Worm (Caenorhabditis elegans): ENCODE measurements around the gene F55B11.7.
"Not testable (repeated sequence)": the region's sequence is repeated elsewhere in the genome, so short reads cannot be mapped to it uniquely, and the experiment has no call there.

F55B11.7 gene

DNA sequence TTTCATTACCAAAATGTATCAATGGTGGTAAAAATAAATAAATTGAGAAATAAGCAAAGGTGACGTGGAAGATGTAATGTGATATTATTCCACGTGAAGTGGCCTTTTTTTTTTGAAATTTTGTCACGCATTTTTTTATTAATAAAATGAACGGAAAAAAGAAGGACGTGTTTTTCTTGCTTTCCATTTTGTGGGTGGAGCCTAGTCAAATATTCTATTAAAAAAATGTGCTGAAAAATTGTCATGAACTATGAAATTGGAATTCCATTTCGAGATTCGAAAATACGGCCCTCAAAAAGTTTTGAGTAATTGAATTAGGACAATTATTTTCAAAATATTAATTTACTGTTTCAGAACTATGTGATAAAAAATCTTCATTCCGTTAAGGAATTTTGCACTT lies at the start of gene F55B11.7:
Gene F55B11.7, minus strand, starts transcription at position 101 of the 400 bp plus-strand sequence.
- TF ChIP-seq unc-62 (GFP tag; optimal IDR thresholded peaks at IDR 0.05), result no peak

DNA sequence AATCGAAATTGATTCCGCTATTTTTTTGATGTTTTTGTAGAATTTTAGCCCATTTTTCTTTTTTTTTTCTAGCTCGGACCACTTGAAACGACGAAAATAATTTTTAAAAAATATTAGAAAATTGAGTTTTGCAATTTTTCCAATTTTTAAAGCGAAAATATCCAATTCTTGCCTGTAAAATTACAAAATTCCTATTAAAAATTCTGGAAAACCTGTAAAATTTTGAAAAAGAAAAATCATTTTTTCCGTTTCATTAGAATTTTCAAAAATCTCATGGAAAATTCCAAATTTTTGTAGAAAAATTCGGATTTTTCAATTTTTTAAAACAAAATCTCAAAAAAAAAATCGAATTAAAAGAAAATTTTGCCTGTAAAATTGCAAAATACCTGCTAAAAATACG lies 47.2 kb upstream of the F55B11.7 start:
- TF ChIP-seq unc-62 (GFP tag; optimal IDR thresholded peaks at IDR 0.05), result no peak

DNA sequence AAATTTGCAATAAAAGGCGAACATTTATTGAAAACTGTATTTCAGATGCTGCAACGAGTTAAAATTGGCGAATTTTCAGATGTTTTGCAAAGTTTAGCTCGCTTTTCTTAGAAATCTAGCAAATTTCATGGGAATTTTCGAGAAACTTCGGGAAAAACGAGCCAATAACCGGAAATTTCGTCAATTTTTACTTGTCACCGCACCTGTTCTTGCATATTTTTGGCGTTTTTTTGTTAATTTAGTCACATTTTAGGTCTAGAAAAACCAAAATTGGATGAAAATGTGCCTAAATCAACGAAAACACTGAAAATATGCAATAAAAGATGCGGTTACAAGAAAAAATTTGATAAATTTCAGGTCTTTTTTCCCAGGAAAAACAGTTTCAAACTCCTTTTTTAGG lies 45.0 kb upstream of the F55B11.7 start:
- no peak for TF ChIP-seq unc-62 (GFP tag; optimal IDR thresholded peaks at IDR 0.05)

DNA sequence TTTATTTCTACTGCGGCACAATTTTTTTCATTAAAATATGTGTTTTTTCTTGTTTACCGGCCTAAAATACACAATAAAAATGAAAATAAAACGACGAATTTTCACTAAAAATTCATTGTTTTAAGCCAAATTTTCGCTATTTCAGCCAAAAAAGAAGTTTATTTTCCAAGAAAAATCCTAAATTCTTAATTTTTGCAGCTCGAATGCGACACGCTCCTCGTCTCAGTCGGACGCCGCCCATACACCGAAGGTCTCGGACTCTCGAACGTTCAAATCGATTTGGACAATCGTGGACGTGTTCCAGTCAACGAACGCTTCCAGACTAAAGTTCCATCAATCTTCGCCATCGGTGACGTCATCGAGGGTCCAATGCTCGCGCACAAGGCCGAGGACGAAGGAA lies 44.2 kb upstream of the F55B11.7 start:
- TF ChIP-seq unc-62 (GFP tag; optimal IDR thresholded peaks at IDR 0.05), result no peak

DNA sequence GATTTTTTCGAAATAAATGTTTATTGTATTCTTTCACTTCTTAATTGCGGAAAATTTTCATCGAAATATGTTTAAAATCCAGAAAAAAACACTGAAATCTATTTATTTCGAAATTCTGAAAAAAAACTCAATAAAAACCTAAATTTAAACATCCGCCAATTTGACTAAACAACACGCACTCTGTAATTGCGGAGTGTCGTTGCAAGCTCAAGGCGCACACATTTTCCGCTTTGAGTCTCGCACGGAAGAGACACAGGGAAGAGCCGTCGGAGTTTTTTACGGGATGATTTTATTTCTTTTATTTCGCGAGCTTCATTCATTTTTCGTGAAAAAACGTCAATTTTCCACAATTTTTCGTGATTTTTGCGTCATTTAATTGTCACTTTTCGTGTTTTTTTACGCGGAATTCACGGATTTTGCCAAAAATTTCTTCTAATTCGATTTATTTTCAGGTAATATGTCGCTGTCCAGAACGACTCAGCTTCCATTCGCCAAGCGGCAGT lies 42.3 kb upstream of the F55B11.7 start, which contains the start of gene dld-1:
Gene dld-1, plus strand, starts transcription at position 453 of the 503 bp plus-strand sequence.
- no peak for TF ChIP-seq unc-62 (GFP tag; optimal IDR thresholded peaks at IDR 0.05)

DNA sequence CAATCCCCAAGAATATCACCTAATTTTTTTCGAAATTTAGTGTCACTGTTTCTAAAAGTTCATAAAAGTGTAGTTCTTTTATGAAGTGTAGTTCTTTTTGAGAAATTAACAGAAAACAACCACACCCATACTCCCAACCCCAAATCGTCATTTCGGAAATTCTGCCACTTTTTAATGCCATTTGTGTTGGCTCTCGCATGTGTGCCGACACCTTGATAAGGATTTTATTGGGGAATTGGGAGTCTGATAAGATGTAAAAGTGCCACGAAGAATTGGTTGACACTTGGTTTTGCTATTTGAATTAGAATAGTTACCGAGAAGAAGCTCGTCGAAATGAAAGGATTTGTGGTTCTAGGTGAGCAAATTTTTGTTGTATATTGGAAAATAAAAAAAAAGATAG lies 34.8 kb upstream of the F55B11.7 start, which contains the start of gene nspg-9:
Gene nspg-9, plus strand, starts transcription at position 234 of the 400 bp plus-strand sequence.
- no peak for TF ChIP-seq unc-62 (GFP tag; optimal IDR thresholded peaks at IDR 0.05)

DNA sequence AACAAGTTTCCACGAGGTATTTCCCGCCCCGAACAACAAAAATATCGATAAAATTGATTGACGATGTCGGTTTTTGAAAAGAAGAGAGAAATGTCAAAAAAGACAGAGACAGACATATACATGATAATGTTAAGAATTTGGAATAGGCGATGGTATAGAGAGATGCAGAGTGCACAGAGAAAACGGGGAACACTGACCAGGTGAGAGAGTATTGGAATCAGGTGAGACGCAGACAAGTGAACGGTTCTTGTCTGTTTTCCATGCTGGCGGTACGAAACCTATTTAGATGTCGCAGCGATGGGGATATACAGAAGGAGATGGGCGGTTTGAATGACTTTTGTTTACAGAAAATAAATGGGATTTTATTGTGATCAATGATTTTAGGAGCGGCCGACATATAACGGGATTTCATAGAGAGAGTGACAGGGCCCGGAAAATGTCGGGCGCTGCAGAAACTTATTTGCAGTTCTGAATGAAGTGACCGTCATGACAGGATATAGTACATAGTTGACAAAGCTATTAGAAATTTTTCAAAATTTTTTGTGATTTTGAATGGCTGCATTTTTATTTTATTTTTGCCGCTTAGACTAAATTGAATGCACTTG lies 23.5 kb upstream of the F55B11.7 start:
- TF ChIP-seq unc-62 (GFP tag; optimal IDR thresholded peaks at IDR 0.05), result no peak

DNA sequence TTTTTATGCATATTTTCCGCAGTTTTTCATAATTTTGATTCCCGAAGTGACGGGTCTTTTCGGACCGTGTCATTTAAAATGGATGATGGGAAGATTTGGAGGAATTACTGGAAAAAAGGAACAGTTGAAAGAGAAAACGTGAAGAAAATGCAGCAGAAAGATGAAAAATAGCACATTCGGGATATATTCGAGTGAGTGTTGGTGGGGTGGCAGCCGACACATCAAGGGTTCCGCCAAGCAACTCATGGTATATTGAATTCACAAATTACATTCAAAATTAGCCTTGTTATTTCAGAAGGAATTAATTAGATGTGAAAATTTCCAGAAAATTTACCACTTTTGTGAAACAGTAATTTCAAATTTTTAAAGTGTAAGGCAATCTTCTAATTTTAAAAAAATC lies 22.2 kb upstream of the F55B11.7 start, which contains the start of gene tra-3:
Gene tra-3, minus strand, starts transcription at position 107 of the 400 bp plus-strand sequence.
- TF ChIP-seq unc-62 (GFP tag; optimal IDR thresholded peaks at IDR 0.05), result no peak

DNA sequence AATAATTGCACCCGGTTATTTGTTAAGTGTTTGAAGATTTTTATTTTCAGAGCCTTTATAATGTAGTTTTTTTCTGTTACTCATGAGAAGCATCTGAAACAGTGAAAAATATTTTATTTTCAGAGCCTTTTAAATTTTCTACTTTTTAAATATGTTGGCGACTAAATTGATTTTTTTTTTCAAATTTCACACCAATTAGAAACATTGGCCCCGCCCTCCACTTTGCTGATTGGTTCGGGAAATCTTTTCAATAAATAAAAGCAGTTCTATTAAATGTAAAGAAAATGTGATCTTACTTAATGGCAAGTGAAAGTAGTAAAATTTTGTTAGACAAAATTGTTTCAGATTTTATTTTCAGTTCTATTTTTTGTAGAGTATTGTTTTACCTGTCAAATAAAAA lies 15.6 kb upstream of the F55B11.7 start:
- TF ChIP-seq unc-62 (GFP tag; optimal IDR thresholded peaks at IDR 0.05), result no peak

DNA sequence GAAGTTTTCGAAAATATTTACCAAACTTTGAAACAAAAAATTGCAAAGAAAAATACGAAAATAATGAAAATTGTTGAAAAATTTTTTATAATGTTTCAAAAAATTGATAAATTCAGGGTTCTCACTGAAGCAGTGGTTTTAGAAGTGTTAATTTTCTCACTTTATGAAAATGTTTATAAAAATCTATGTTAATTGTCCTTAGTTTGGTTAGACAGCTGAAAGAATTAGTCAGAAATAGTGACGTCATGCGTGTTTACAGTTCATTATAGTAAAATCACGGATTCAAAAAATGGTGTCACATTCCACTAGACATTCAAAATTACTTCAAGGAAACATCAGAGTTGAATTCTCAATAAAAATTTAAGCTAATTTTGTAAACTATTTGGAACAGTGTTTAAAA lies 14.1 kb upstream of the F55B11.7 start:
- no peak for TF ChIP-seq unc-62 (GFP tag; optimal IDR thresholded peaks at IDR 0.05)

DNA sequence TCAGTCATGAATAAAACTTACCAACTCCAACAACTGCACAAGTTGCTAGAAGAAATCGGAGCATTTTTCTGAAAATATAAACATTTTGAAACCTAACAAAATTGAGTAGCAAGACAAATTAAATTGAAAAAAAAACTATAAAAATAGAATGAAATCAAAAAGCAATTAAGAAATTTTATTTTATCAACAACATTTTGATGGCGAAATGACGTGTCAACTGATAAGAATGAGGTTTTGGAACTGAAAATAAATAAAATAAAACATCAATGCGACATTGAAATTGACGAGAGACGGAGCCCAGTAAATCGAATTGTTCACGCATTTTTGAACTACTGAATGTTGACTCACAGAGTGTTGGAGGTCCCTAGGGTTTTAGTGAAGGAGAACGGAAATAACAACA lies 9.0 kb upstream of the F55B11.7 start, which contains the start of gene F55B11.4:
Gene F55B11.4, minus strand, starts transcription at position 68 of the 400 bp plus-strand sequence.
- no peak for TF ChIP-seq unc-62 (GFP tag; optimal IDR thresholded peaks at IDR 0.05)

DNA sequence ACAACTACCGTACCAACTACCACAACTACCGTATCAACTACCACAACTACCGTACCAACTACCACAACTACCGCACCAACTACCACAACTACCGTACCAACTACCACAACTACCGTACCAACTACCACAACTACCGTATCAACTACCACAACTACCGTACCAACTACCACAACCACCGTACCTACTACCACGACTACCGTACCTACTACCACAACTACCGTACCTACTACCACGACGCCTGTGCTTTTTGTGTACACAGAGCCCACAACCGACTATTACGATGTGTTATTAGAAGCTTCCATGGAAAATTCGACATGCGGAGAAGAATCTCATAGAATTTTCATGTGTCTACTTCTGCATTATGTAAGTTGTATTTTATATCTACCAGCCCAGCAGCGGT lies 5.6 kb upstream of the F55B11.7 start, which contains the start of gene F55B11.5:
Gene F55B11.5, plus strand, starts transcription at position 301 of the 400 bp plus-strand sequence.
- TF ChIP-seq unc-62 (GFP tag; optimal IDR thresholded peaks at IDR 0.05), result not testable (repeated sequence)

DNA sequence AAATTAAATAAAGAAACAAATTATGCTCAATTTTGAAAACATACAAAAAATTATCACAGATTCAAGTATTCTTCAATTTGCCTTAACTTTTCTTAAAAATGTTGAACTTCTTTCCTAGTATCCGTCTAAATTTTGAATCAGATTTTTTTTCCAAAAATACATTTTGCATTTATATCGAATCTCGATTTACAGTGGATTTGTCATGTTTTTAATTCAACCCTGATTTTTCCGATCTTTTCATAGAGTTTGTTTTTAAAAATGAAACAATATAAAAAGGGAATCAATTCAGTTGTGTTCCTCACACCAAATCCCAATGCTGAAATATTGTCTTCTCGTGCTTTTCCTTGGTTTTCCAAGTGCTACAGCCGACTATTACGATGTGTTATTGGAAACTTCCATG lies 2.6 kb upstream of the F55B11.7 start, which contains the start of gene F55B11.3:
Gene F55B11.3, plus strand, starts transcription at position 301 of the 400 bp plus-strand sequence.
- no peak for TF ChIP-seq unc-62 (GFP tag; optimal IDR thresholded peaks at IDR 0.05)

DNA sequence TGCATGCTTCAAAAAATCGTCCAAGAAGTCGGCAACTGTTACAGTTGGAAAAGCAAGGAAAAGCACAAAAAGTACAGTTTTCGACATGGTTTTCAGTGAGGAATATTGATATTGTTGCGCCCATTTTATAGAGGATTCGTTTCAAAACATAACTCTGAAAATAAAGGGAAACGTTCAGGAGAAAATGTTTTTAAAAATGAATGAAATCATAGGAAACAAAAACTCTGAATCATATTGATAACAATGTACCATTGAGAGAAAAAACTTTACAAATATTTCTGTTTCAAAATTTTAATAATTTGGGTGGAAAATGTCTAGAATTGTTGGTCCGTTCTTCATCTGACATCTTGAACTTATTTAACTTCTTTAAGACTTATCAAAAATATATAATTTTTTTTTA lies 1.4 kb upstream of the F55B11.7 start, which contains the start of gene F55B11.2:
Gene F55B11.2, minus strand, starts transcription at position 101 of the 400 bp plus-strand sequence.
- TF ChIP-seq unc-62 (GFP tag; optimal IDR thresholded peaks at IDR 0.05), result no peak

DNA sequence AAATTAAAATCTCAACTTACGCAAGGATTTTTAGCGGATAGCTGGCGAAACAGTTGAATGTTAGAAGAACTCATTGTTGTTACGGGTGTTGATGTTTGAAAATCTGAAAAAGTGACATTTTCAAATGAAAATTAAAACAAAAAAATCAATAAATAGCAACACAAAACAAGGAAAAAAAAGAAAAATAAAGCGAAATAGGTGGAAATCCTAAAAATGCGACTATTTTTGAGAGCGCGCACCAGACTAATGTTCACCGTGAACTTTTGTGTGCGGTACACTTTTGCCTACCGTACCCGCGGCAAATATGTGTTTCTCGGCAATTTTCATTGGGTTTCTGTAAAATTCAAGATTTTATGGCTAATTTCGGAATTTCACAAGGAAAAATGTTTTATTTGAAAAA lies 4.7 kb downstream of the F55B11.7 start, which contains the start of gene F55B11.6:
Gene F55B11.6, minus strand, starts transcription at position 101 of the 400 bp plus-strand sequence.
- TF ChIP-seq unc-62 (GFP tag; optimal IDR thresholded peaks at IDR 0.05), result no peak

DNA sequence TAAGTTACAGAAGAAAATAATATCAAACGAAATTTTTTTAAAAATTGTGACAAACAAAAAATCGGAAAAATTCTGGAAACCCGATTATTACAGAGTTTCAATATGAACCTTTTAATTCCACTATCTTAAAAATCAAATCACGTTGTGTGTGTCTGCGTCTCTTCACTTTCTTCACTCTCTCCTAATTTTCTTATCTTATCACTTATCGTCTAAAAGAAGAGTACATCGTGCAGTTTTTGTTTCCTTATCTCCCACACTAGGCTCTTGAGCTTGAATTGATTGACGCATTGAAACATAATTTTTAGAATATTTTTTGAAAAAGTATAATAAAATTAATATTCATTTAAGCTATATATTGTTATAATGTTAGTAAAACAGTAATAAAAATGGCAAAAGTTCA lies 7.6 kb downstream of the F55B11.7 start:
- no peak for TF ChIP-seq unc-62 (GFP tag; optimal IDR thresholded peaks at IDR 0.05)

DNA sequence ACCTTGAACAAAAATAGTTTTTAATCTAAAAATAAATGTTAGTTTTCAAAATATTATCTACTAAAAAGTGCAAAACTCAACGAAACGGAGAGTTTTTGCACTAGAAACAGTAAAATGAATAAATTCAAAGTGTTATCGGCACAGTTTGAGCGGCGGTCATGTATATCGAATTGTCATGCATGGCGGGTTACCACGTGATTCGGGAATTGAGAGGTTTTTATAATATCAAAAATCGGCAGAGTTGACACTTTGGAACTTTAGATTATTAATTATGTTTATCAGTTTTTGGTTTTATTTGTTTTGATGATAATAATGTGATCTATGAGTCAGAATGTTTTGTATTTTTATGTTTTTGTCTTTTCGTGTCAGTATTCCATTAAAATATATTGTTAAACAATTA lies 8.5 kb downstream of the F55B11.7 start:
- TF ChIP-seq unc-62 (GFP tag; optimal IDR thresholded peaks at IDR 0.05), result no peak

Data from whole organism, dauer.